Worm (Caenorhabditis elegans) whole organism, L3 larva: ENCODE measurements around the gene T28A8.6.

Experiments
- ZK546.5 ChIP-seq: sonication (generic microtip); optimal IDR thresholded peaks from 2 replicates; lab custom pipeline; 2017; ENCODE audit warnings: missing biosample characterization, missing genetic modification characterization
- aly-2 ChIP-seq: fragments of 150-350 bp; optimal IDR thresholded peaks from 2 replicates; lab custom pipeline; 2014; ENCODE audit warnings: missing biosample characterization, missing genetic modification characterization
- ama-1 ChIP-seq: fragments of 150-350 bp; optimal IDR thresholded peaks from 2 replicates; lab custom pipeline; 2018
- ceh-16 ChIP-seq: sonication (generic microtip); optimal IDR thresholded peaks from 2 replicates; lab custom pipeline; 2017; ENCODE audit warnings: missing biosample characterization, missing genetic modification characterization
- ceh-28 ChIP-seq: fragments of 150-350 bp; optimal IDR thresholded peaks from 2 replicates; lab custom pipeline; 2014; ENCODE audit warnings: missing biosample characterization, missing genetic modification reagents, missing genetic modification characterization
- ceh-82 ChIP-seq: fragments of 150-350 bp; optimal IDR thresholded peaks from 2 replicates; lab custom pipeline; 2014; ENCODE audit warnings: missing biosample characterization, missing genetic modification characterization
- ceh-9 ChIP-seq: sonication (generic microtip); optimal IDR thresholded peaks from 2 replicates; lab custom pipeline; 2018; ENCODE audit warnings: missing biosample characterization, missing genetic modification characterization
- daf-12 ChIP-seq: fragments of 150-350 bp; optimal IDR thresholded peaks from 2 replicates; lab custom pipeline; 2014; ENCODE audit warnings: missing biosample characterization, missing genetic modification reagents, missing genetic modification characterization
- egl-27 ChIP-seq: sonication (generic microtip); optimal IDR thresholded peaks from 4 replicates; lab custom pipeline; 2017; ENCODE audit warnings: missing biosample characterization, missing genetic modification reagents, missing genetic modification characterization
- egl-5 ChIP-seq: fragments of 150-350 bp; optimal IDR thresholded peaks from 2 replicates; lab custom pipeline; 2017; ENCODE audit warnings: missing biosample characterization, missing genetic modification reagents, missing genetic modification characterization, inconsistent platforms
- elt-1 ChIP-seq: fragments of 150-350 bp; optimal IDR thresholded peaks from 2 replicates; lab custom pipeline; 2014; ENCODE audit warnings: missing biosample characterization, missing genetic modification characterization
- elt-2 ChIP-seq: sonication (generic microtip); optimal IDR thresholded peaks from 2 replicates; lab custom pipeline; 2016; ENCODE audit warnings: missing genetic modification reagents, mild to moderate bottlenecking, missing genetic modification characterization, missing compliant biosample characterization
- elt-3 ChIP-seq, 3 experiments: fragments of 150-350 bp in 1 of 3; sonication (generic microtip) in 2 of 3; optimal IDR thresholded peaks; 2 replicates in 2 of 3; 4 replicates in 1 of 3; lab custom pipeline; 2014 to 2017; ENCODE audit warnings: missing biosample characterization in 3 of 3, missing genetic modification characterization in 3 of 3
- eor-1 ChIP-seq, 2 experiments: fragments of 150-350 bp; optimal IDR thresholded peaks; 2 replicates each; lab custom pipeline; 2014 to 2018; ENCODE audit warnings: missing biosample characterization in 2 of 2, missing genetic modification characterization in 2 of 2
- fkh-10 ChIP-seq: sonication (generic microtip); optimal IDR thresholded peaks from 2 replicates; lab custom pipeline; 2017; ENCODE audit warnings: missing biosample characterization, missing genetic modification reagents, missing genetic modification characterization
- fos-1 ChIP-seq: fragments of 150-350 bp; optimal IDR thresholded peaks from 2 replicates; lab custom pipeline; 2014; ENCODE audit warnings: missing biosample characterization, missing genetic modification characterization
- hmg-11 ChIP-seq: sonication (generic microtip); optimal IDR thresholded peaks from 2 replicates; lab custom pipeline; 2016; ENCODE audit warnings: missing genetic modification characterization, missing compliant biosample characterization
- jun-1 ChIP-seq: fragments of 150-350 bp; optimal IDR thresholded peaks from 2 replicates; lab custom pipeline; 2014; ENCODE audit warnings: missing biosample characterization, missing genetic modification reagents, missing genetic modification characterization
- lin-15B ChIP-seq: fragments of 150-350 bp; optimal IDR thresholded peaks from 2 replicates; lab custom pipeline; 2014; ENCODE audit warnings: missing biosample characterization, missing genetic modification characterization
- lin-39 ChIP-seq: fragments of 150-350 bp; optimal IDR thresholded peaks from 2 replicates; lab custom pipeline; 2018; ENCODE audit warnings: missing biosample characterization, missing genetic modification reagents, missing genetic modification characterization
- lsy-12 ChIP-seq: sonication (generic microtip); optimal IDR thresholded peaks from 2 replicates; lab custom pipeline; 2016; ENCODE audit warnings: mild to moderate bottlenecking, missing genetic modification characterization, missing compliant biosample characterization
- mdl-1 ChIP-seq: fragments of 150-350 bp; optimal IDR thresholded peaks from 2 replicates; lab custom pipeline; 2014; ENCODE audit warnings: missing biosample characterization, missing genetic modification characterization
- mml-1 ChIP-seq: fragments of 150-350 bp; sonication (generic microtip); optimal IDR thresholded peaks from 3 replicates; lab custom pipeline; 2014; ENCODE audit warnings: missing biosample characterization, missing genetic modification characterization
- nfya-1 ChIP-seq: sonication (generic microtip); optimal IDR thresholded peaks from 2 replicates; lab custom pipeline; 2017; ENCODE audit warnings: missing genetic modification characterization, mild to moderate bottlenecking, missing compliant biosample characterization, antibody characterized with exemption, moderate library complexity; ENCODE audit not compliant: insufficient read depth
- nhr-11 ChIP-seq: fragments of 150-350 bp; optimal IDR thresholded peaks from 2 replicates; lab custom pipeline; 2014; ENCODE audit warnings: missing biosample characterization, missing genetic modification characterization
- nhr-12 ChIP-seq: fragments of 150-350 bp; optimal IDR thresholded peaks from 2 replicates; lab custom pipeline; 2014; ENCODE audit warnings: missing biosample characterization, missing genetic modification characterization
- nhr-23 ChIP-seq: fragments of 150-350 bp; optimal IDR thresholded peaks from 2 replicates; lab custom pipeline; 2014; ENCODE audit warnings: missing biosample characterization, missing genetic modification reagents, missing genetic modification characterization
- nhr-237 ChIP-seq: fragments of 150-350 bp; optimal IDR thresholded peaks from 2 replicates; lab custom pipeline; 2014; ENCODE audit warnings: missing biosample characterization, missing genetic modification characterization
- nhr-25 ChIP-seq: sonication (generic microtip); optimal IDR thresholded peaks from 2 replicates; lab custom pipeline; 2017; ENCODE audit warnings: missing biosample characterization, missing genetic modification characterization
- nhr-28 ChIP-seq: fragments of 150-350 bp; optimal IDR thresholded peaks from 2 replicates; lab custom pipeline; 2014; ENCODE audit warnings: missing biosample characterization, missing genetic modification characterization
- nhr-43 ChIP-seq: sonication (generic microtip); optimal IDR thresholded peaks from 2 replicates; lab custom pipeline; 2016; ENCODE audit warnings: mild to moderate bottlenecking, missing genetic modification characterization, missing compliant biosample characterization; ENCODE audit not compliant: poor library complexity, severe bottlenecking
- nhr-67 ChIP-seq: fragments of 150-350 bp; optimal IDR thresholded peaks from 2 replicates; lab custom pipeline; 2014; ENCODE audit warnings: missing biosample characterization, missing genetic modification characterization
- nhr-76 ChIP-seq: fragments of 150-350 bp; sonication (generic microtip); optimal IDR thresholded peaks from 5 replicates; lab custom pipeline; 2014; ENCODE audit warnings: missing biosample characterization, missing genetic modification characterization
- nhr-77 ChIP-seq: fragments of 150-350 bp; optimal IDR thresholded peaks from 2 replicates; lab custom pipeline; 2014; ENCODE audit warnings: missing biosample characterization, missing genetic modification characterization
- pha-4 ChIP-seq: fragments of 150-350 bp; optimal IDR thresholded peaks from 2 replicates; lab custom pipeline; 2014; ENCODE audit warnings: missing biosample characterization, missing genetic modification reagents, missing genetic modification characterization
- pqm-1 ChIP-seq: fragments of 150-350 bp; optimal IDR thresholded peaks from 2 replicates; lab custom pipeline; 2017; ENCODE audit warnings: missing biosample characterization, missing genetic modification characterization, inconsistent platforms
- sea-2 ChIP-seq: fragments of 150-350 bp; sonication (generic microtip); optimal IDR thresholded peaks from 4 replicates; lab custom pipeline; 2014; ENCODE audit warnings: missing biosample characterization, missing genetic modification reagents, missing genetic modification characterization
- skn-1 ChIP-seq: fragments of 150-350 bp; optimal IDR thresholded peaks from 2 replicates; lab custom pipeline; 2014; ENCODE audit warnings: missing biosample characterization, missing genetic modification characterization
- snpc-4 ChIP-seq: fragments of 150-350 bp; optimal IDR thresholded peaks from 2 replicates; lab custom pipeline; 2014; ENCODE audit warnings: missing biosample characterization, missing genetic modification characterization
- tbx-2 ChIP-seq: sonication (generic microtip); optimal IDR thresholded peaks from 2 replicates; lab custom pipeline; 2016; ENCODE audit warnings: mild to moderate bottlenecking, missing genetic modification characterization, missing compliant biosample characterization
- unc-39 ChIP-seq: sonication (generic microtip); optimal IDR thresholded peaks from 4 replicates; lab custom pipeline; 2017; ENCODE audit warnings: missing biosample characterization, missing genetic modification characterization
- unc-62 ChIP-seq: fragments of 150-350 bp; sonication (generic microtip); optimal IDR thresholded peaks from 4 replicates; lab custom pipeline; 2014; ENCODE audit warnings: missing biosample characterization, missing genetic modification reagents, missing genetic modification characterization
- zag-1 ChIP-seq: fragments of 150-350 bp; optimal IDR thresholded peaks from 2 replicates; lab custom pipeline; 2014; ENCODE audit warnings: missing biosample characterization, missing genetic modification characterization
- ztf-11 ChIP-seq: fragments of 150-350 bp; optimal IDR thresholded peaks from 2 replicates; lab custom pipeline; 2014; ENCODE audit warnings: missing biosample characterization, missing genetic modification characterization
- ztf-4 ChIP-seq: fragments of 150-350 bp; optimal IDR thresholded peaks from 2 replicates; lab custom pipeline; 2014; ENCODE audit warnings: missing biosample characterization, missing genetic modification characterization

Gene T28A8.6

ce11 chrIII:13543434-13543833 lies 44.4 kb downstream of the T28A8.6 start, which contains the start of gene acs-5:
Gene acs-5 (minus strand): TSS chrIII:13543534.
- TF ChIP-seq unc-39 (tag; lab: Kevin White, UChicago) (no peak), ceh-28 (tag; lab: Kevin White, UChicago) (no peak), ztf-4 (tag; lab: Kevin White, UChicago) (no peak), egl-5 (tag; lab: Kevin White, UChicago) (no peak), jun-1 (tag; lab: Kevin White, UChicago) (no peak), sea-2 (GFP tag; lab: Kevin White, UChicago) (no peak), nhr-23 (no peak), fkh-10 (GFP tag; lab: Kevin White, UChicago) (no peak), egl-27 (tag; lab: Kevin White, UChicago) (no peak), nhr-28 (tag; lab: Kevin White, UChicago) (no peak), elt-1 (tag; lab: Kevin White, UChicago) (no peak), lin-15B (tag; lab: Kevin White, UChicago) (no peak), ceh-16 (tag; lab: Kevin White, UChicago) (no peak), mdl-1 (tag; lab: Kevin White, UChicago) (no peak), hmg-11 (tag; lab: Kevin White, UChicago) (no peak), nhr-25 (tag; lab: Kevin White, UChicago) (no peak), skn-1 (tag; lab: Kevin White, UChicago) (no peak), ceh-9 (no peak)

- TF ChIP-seq zag-1 (tag; lab: Kevin White, UChicago) (no peak), nhr-23 (no peak), nhr-43 (tag; lab: Kevin White, UChicago) (peak; percentile 26), ama-1 (lab: Kevin White, UChicago) (no peak), snpc-4 (no peak), mml-1 (tag; lab: Kevin White, UChicago) (no peak), nhr-28 (tag; lab: Kevin White, UChicago) (no peak), pha-4 (tag; lab: Kevin White, UChicago) (peak; percentile 31), ceh-28 (tag; lab: Kevin White, UChicago) (no peak), ztf-4 (tag; lab: Kevin White, UChicago) (no peak), elt-1 (tag; lab: Kevin White, UChicago) (no peak), unc-39 (tag; lab: Kevin White, UChicago) (no peak), fkh-10 (GFP tag; lab: Kevin White, UChicago) (no peak), sea-2 (GFP tag; lab: Kevin White, UChicago) (no peak), nhr-77 (tag; lab: Kevin White, UChicago) (no peak), skn-1 (tag; lab: Kevin White, UChicago) (no peak), nhr-76 (tag; lab: Kevin White, UChicago) (no peak), ztf-11 (no peak), lin-15B (tag; lab: Kevin White, UChicago) (no peak), nhr-11 (tag; lab: Kevin White, UChicago) (no peak), ceh-9 (no peak), fos-1 (no peak), egl-27 (tag; lab: Kevin White, UChicago) (no peak), lsy-12 (tag; lab: Kevin White, UChicago) (no peak), egl-5 (tag; lab: Kevin White, UChicago) (no peak), ceh-82 (tag; lab: Kevin White, UChicago) (no peak), ZK546.5 (no peak), elt-2 (tag; lab: Kevin White, UChicago) (peak; percentile 93), hmg-11 (tag; lab: Kevin White, UChicago) (no peak), ceh-16 (tag; lab: Kevin White, UChicago) (no peak), nhr-12 (tag; lab: Kevin White, UChicago) (no peak), eor-1 (tag; optimal IDR thresholded peaks at IDR 0.05; lab: Kevin White, UChicago) (no peak), nhr-67 (tag; lab: Kevin White, UChicago) (no peak), unc-62 (GFP tag; lab: Kevin White, UChicago) (no peak), jun-1 (tag; lab: Kevin White, UChicago) (peak; percentile 19), aly-2 (tag; lab: Kevin White, UChicago) (no peak), daf-12 (tag; lab: Kevin White, UChicago) (no peak), mdl-1 (tag; lab: Kevin White, UChicago) (no peak), nhr-237 (tag; lab: Kevin White, UChicago) (no peak), tbx-2 (no peak), nhr-25 (tag; lab: Kevin White, UChicago) (peak; percentile 44), lin-39 (tag; lab: Kevin White, UChicago) (no peak), nfya-1 (tag; lab: Kevin White, UChicago) (peak; percentile 60), pqm-1 (tag; lab: Kevin White, UChicago) (peak; percentile 91), elt-3 (tag; optimal IDR thresholded peaks at IDR 0.05; lab: Kevin White, UChicago) (peak; percentile 8 to 84 (median 46))
These were observed 45.6 kb downstream of the T28A8.6 start for ce11 chrIII:13544593-13544992.
